Worm (Caenorhabditis elegans): ENCODE measurements around the gene ipla-3.

DNA sequence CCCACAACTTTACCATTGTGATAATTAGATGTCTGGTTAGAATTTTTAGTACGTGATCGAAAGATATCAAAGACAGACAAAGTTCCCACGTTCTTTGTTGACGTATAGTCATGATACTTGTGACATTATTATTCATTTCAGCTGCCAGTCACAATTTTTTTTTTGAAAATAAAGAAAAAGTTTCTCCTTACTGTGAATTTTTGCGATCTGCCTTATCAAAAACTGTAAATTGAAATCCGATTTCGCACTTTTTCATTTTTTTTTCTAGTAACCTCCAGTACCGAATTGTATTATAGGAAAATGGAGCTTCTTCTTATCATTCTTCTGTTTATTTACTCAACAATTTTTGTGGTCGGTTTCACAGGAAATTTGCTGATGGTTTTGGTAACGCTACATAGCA is 48.0 kb downstream of the ipla-3 start, which contains the start of gene srsx-35:
- no peak for TF ChIP-seq jun-1 (tag; optimal IDR thresholded peaks at IDR 0.05)
- TF ChIP-seq ztf-4 (tag; optimal IDR thresholded peaks at IDR 0.05): no peak
- TF ChIP-seq efl-1 (optimal IDR thresholded peaks at IDR 0.05): no peak
- TF ChIP-seq efl-1 (GFP tag; optimal IDR thresholded peaks at IDR 0.05 in 1 of 2): no peak
- no peak for TF ChIP-seq tbx-2 (tag; optimal IDR thresholded peaks at IDR 0.05)
- TF ChIP-seq ceh-82 (tag; optimal IDR thresholded peaks at IDR 0.05): no peak
- no peak for TF ChIP-seq nhr-47 (tag; optimal IDR thresholded peaks at IDR 0.05)
- TF ChIP-seq ceh-8 (GFP tag; optimal IDR thresholded peaks at IDR 0.05): no peak
- TF ChIP-seq mdl-1 (tag; optimal IDR thresholded peaks at IDR 0.05): no peak
- TF ChIP-seq hlh-4 (tag; optimal IDR thresholded peaks at IDR 0.05): no peak
- TF ChIP-seq unc-130 (tag; optimal IDR thresholded peaks at IDR 0.05): no peak
